Fruit fly (Drosophila melanogaster) whole organism, embryonic: Measurements from ENCODE around the gene Ids.

ENCODE experiments used
- Bdp1 ChIP-seq: fragments of 200-800 bp; sonication (Bioruptor generic); optimal IDR thresholded peaks from 3 replicates; lab custom pipeline; 2016; ENCODE audit warnings: missing biosample characterization, missing genetic modification characterization
- CG11695 ChIP-seq: fragments of 200-800 bp; sonication (Bioruptor generic); IDR thresholded peaks from 3 replicates; pipeline ENCODE4 v1.3.6; 2022; ENCODE audit warnings: missing biosample characterization, missing genetic modification characterization
- CG11723 ChIP-seq: fragments of 200-800 bp; sonication (Bioruptor generic); optimal IDR thresholded peaks from 2 replicates; lab custom pipeline; 2017; ENCODE audit warnings: missing biosample characterization, mild to moderate bottlenecking, missing genetic modification characterization
- CG12942 ChIP-seq: fragments of 200-800 bp; sonication (Bioruptor generic); optimal IDR thresholded peaks from 3 replicates; lab custom pipeline; 2016; ENCODE audit warnings: missing biosample characterization, missing genetic modification characterization
- CG13287 ChIP-seq: fragments of 200-800 bp; sonication (Bioruptor generic); IDR thresholded peaks from 2 replicates; pipeline ENCODE4 v1.3.6; 2022; ENCODE audit warnings: missing biosample characterization, missing genetic modification characterization; ENCODE audit not compliant: partially characterized antibody
- CG15601 ChIP-seq: fragments of 200-800 bp; sonication (Bioruptor generic); optimal IDR thresholded peaks from 3 replicates; lab custom pipeline; 2019; ENCODE audit warnings: missing biosample characterization, mild to moderate bottlenecking, missing genetic modification characterization, moderate library complexity
- CG1647 ChIP-seq: fragments of 200-800 bp; sonication (Bioruptor generic); optimal IDR thresholded peaks from 3 replicates; lab custom pipeline; 2016; ENCODE audit warnings: missing biosample characterization, missing genetic modification characterization
- CG16815 ChIP-seq: fragments of 200-800 bp; sonication (Bioruptor generic); optimal IDR thresholded peaks from 3 replicates; lab custom pipeline; 2017; ENCODE audit warnings: missing biosample characterization, mild to moderate bottlenecking, missing genetic modification characterization
- CG17802 ChIP-seq: fragments of 200-800 bp; sonication (Bioruptor generic); optimal IDR thresholded peaks from 2 replicates; lab custom pipeline; 2018; ENCODE audit warnings: missing biosample characterization, mild to moderate bottlenecking, missing genetic modification characterization, moderate library complexity
- CG2199 ChIP-seq: fragments of 200-800 bp; sonication (Bioruptor generic); IDR thresholded peaks from 3 replicates; pipeline ENCODE4 v1.3.6; 2022; ENCODE audit warnings: missing biosample characterization, missing genetic modification characterization
- CG3163 ChIP-seq: fragments of 200-800 bp; sonication (Bioruptor generic); optimal IDR thresholded peaks from 3 replicates; lab custom pipeline; 2016; ENCODE audit warnings: missing biosample characterization, missing genetic modification characterization
- CG42726 ChIP-seq: fragments of 200-800 bp; sonication (Bioruptor generic); IDR thresholded peaks from 2 replicates; pipeline ENCODE4 v1.3.6; 2022; ENCODE audit warnings: missing biosample characterization, missing genetic modification characterization; ENCODE audit not compliant: partially characterized antibody
- CG4617 ChIP-seq: fragments of 200-800 bp; sonication (Bioruptor generic); optimal IDR thresholded peaks from 3 replicates; lab custom pipeline; 2016; ENCODE audit warnings: missing biosample characterization, missing genetic modification characterization, borderline replicate concordance
- CG6175 ChIP-seq: fragments of 200-800 bp; sonication (Bioruptor generic); IDR thresholded peaks from 3 replicates; pipeline ENCODE4 v1.3.6; 2022; ENCODE audit warnings: missing biosample characterization, missing genetic modification characterization
- CG6272 ChIP-seq: fragments of 200-800 bp; sonication (Bioruptor generic); IDR thresholded peaks from 2 replicates; pipeline ENCODE4 v1.3.6; 2022; ENCODE audit warnings: missing biosample characterization, missing genetic modification characterization
- CG8924 ChIP-seq: fragments of 200-800 bp; optimal IDR thresholded peaks from 3 replicates; lab custom pipeline; 2019; ENCODE audit warnings: missing biosample characterization, mild to moderate bottlenecking, missing genetic modification characterization, moderate library complexity
- CG9932 ChIP-seq: fragments of 200-800 bp; sonication (Bioruptor generic); IDR thresholded peaks from 2 replicates; pipeline ENCODE4 v1.3.6; 2022; ENCODE audit warnings: missing biosample characterization, missing genetic modification characterization
- D19A ChIP-seq: fragments of 200-800 bp; optimal IDR thresholded peaks from 3 replicates; lab custom pipeline; 2019; ENCODE audit warnings: missing biosample characterization, mild to moderate bottlenecking, missing genetic modification characterization, moderate library complexity
- Doc3 ChIP-seq: fragments of 200-800 bp; sonication (Bioruptor generic); IDR thresholded peaks from 3 replicates; pipeline ENCODE4 v1.3.6; 2022; ENCODE audit warnings: missing biosample characterization, missing genetic modification characterization; ENCODE audit not compliant: partially characterized antibody
- Dp ChIP-seq: fragments of 200-800 bp; sonication (Bioruptor generic); optimal IDR thresholded peaks from 2 replicates; lab custom pipeline; 2018; ENCODE audit warnings: missing biosample characterization, mild to moderate bottlenecking, missing genetic modification characterization, moderate library complexity
- Elba2 ChIP-seq: fragments of 200-800 bp; sonication (Bioruptor generic); optimal IDR thresholded peaks from 3 replicates; lab custom pipeline; 2016; ENCODE audit warnings: missing biosample characterization, missing genetic modification characterization
- Ets65A ChIP-seq: fragments of 200-800 bp; sonication (Bioruptor generic); peaks from one replicate; lab custom pipeline; 2016; ENCODE audit warnings: missing biosample characterization, missing genetic modification characterization
- GATAe ChIP-seq: fragments of 200-800 bp; sonication (Bioruptor generic); conservative IDR thresholded peaks from 2 replicates; pipeline ENCODE4 v1.3.6; 2022; ENCODE audit warnings: missing biosample characterization, missing genetic modification characterization
- H2.0 ChIP-seq: fragments of 200-800 bp; sonication (Bioruptor generic); IDR thresholded peaks from 2 replicates; pipeline ENCODE4 v1.3.6; 2022; ENCODE audit warnings: missing biosample characterization, missing genetic modification characterization
- Hr3 ChIP-seq: fragments of 200-800 bp; sonication (Bioruptor generic); optimal IDR thresholded peaks from 3 replicates; lab custom pipeline; 2016; ENCODE audit warnings: missing biosample characterization, missing genetic modification characterization
- Hr78 ChIP-seq, 2 experiments: fragments of 200-800 bp in 1 of 2; fragments of >200 bp in 1 of 2; sonication (Bioruptor generic) in 1 of 2; optimal IDR thresholded peaks; 2 replicates each; lab custom pipeline; 2017 to 2019; ENCODE audit warnings: missing biosample characterization in 2 of 2, missing genetic modification characterization in 2 of 2, mild to moderate bottlenecking in 1 of 2, moderate library complexity in 1 of 2
- Kr ChIP-seq: fragments of 200-800 bp; sonication (Bioruptor generic); optimal IDR thresholded peaks from 2 replicates; lab custom pipeline; 2017; ENCODE audit warnings: missing biosample characterization, mild to moderate bottlenecking, missing genetic modification characterization
- NK7.1 ChIP-seq: fragments of 200-800 bp; sonication (Bioruptor generic); optimal IDR thresholded peaks from 3 replicates; lab custom pipeline; 2016; ENCODE audit warnings: missing biosample characterization, missing genetic modification characterization
- Ravus ChIP-seq: fragments of 200-800 bp; sonication (Bioruptor generic); IDR thresholded peaks from 2 replicates; pipeline ENCODE4 v1.3.6; 2022; ENCODE audit warnings: missing biosample characterization, missing genetic modification characterization
- Rfx ChIP-seq: fragments of 200-800 bp; sonication (Bioruptor generic); IDR thresholded peaks from 2 replicates; pipeline ENCODE4 v1.3.6; 2022; ENCODE audit warnings: missing biosample characterization, missing genetic modification characterization
- Sox102F ChIP-seq: fragments of 200-800 bp; sonication (Bioruptor generic); optimal IDR thresholded peaks from 2 replicates; lab custom pipeline; 2018; ENCODE audit warnings: missing biosample characterization, mild to moderate bottlenecking, missing genetic modification characterization, moderate library complexity
- Sry-β ChIP-seq: fragments of 200-800 bp; sonication (Bioruptor generic); optimal IDR thresholded peaks from 2 replicates; lab custom pipeline; 2018; ENCODE audit warnings: missing biosample characterization, mild to moderate bottlenecking, missing genetic modification characterization, moderate library complexity
- Vsx1 ChIP-seq: fragments of 200-800 bp; sonication (Bioruptor generic); optimal IDR thresholded peaks from 2 replicates; lab custom pipeline; 2017; ENCODE audit warnings: missing biosample characterization, mild to moderate bottlenecking, missing genetic modification characterization, missing genetic modification reagents
- Xbp1 ChIP-seq: fragments of 200-800 bp; sonication (Bioruptor generic); optimal IDR thresholded peaks from 3 replicates; lab custom pipeline; 2016; ENCODE audit warnings: missing biosample characterization, mild to moderate bottlenecking, missing genetic modification characterization
- abd-A ChIP-seq: fragments of 200-800 bp; sonication (Bioruptor generic); optimal IDR thresholded peaks from 3 replicates; lab custom pipeline; 2019; ENCODE audit warnings: missing biosample characterization, mild to moderate bottlenecking, missing genetic modification characterization, moderate library complexity
- amos ChIP-seq: fragments of 200-800 bp; sonication (Bioruptor generic); IDR thresholded peaks from 2 replicates; pipeline ENCODE4 v1.3.6; 2022; ENCODE audit warnings: missing biosample characterization, missing genetic modification characterization; ENCODE audit not compliant: partially characterized antibody
- crp ChIP-seq, 2 experiments: fragments of 200-800 bp; sonication (Bioruptor generic); optimal IDR thresholded peaks; 2 replicates in 1 of 2; 3 replicates in 1 of 2; lab custom pipeline; 2017; ENCODE audit warnings: missing biosample characterization in 2 of 2, missing genetic modification characterization in 2 of 2, mild to moderate bottlenecking in 1 of 2, moderate library complexity in 1 of 2
- disco-r ChIP-seq: fragments of 200-800 bp; sonication (Bioruptor generic); optimal IDR thresholded peaks from 2 replicates; lab custom pipeline; 2016; ENCODE audit warnings: missing biosample characterization, missing genetic modification characterization
- gem ChIP-seq: fragments of 200-800 bp; sonication (Bioruptor generic); optimal IDR thresholded peaks from 2 replicates; lab custom pipeline; 2019; ENCODE audit warnings: missing biosample characterization, mild to moderate bottlenecking, missing genetic modification characterization, moderate library complexity
- grn ChIP-seq: fragments of 200-800 bp; sonication (Bioruptor generic); optimal IDR thresholded peaks from 3 replicates; lab custom pipeline; 2017; ENCODE audit warnings: missing biosample characterization, missing genetic modification characterization
- jumu ChIP-seq: fragments of 200-800 bp; sonication (Bioruptor generic); optimal IDR thresholded peaks from 3 replicates; lab custom pipeline; 2016; ENCODE audit warnings: missing biosample characterization, missing genetic modification characterization
- lmd ChIP-seq: fragments of 200-800 bp; sonication (Bioruptor generic); IDR thresholded peaks from 2 replicates; pipeline ENCODE4 v1.3.6; 2022; ENCODE audit warnings: missing biosample characterization, missing genetic modification characterization
- luna ChIP-seq: fragments of 200-800 bp; sonication (Bioruptor generic); optimal IDR thresholded peaks from 2 replicates; lab custom pipeline; 2016; ENCODE audit warnings: missing biosample characterization, missing genetic modification characterization
- nau ChIP-seq: fragments of 200-800 bp; sonication (Bioruptor generic); optimal IDR thresholded peaks from 3 replicates; lab custom pipeline; 2017; ENCODE audit warnings: missing biosample characterization, mild to moderate bottlenecking, missing genetic modification characterization, missing genetic modification reagents
- pan ChIP-seq, 4 experiments: fragments of >200 bp in 3 of 4; fragments of 200-800 bp in 1 of 4; sonication (Bioruptor generic) in 1 of 4; optimal IDR thresholded peaks in 3 of 4; IDR thresholded peaks in 1 of 4; 2 replicates each; pipeline versions ENCODE4 v1.3.6 to Lab custom; 2017 to 2022; ENCODE audit warnings: missing biosample characterization in 2 of 4, missing genetic modification characterization in 2 of 4, mixed read lengths in 1 of 4
- pb ChIP-seq: fragments of 200-800 bp; sonication (Bioruptor generic); optimal IDR thresholded peaks from 3 replicates; lab custom pipeline; 2016; ENCODE audit warnings: missing biosample characterization, missing genetic modification characterization
- run ChIP-seq: fragments of 200-800 bp; sonication (Bioruptor generic); optimal IDR thresholded peaks from 3 replicates; lab custom pipeline; 2018; ENCODE audit warnings: missing biosample characterization, mild to moderate bottlenecking, missing genetic modification characterization
- salm ChIP-seq: fragments of 200-800 bp; sonication (Bioruptor generic); optimal IDR thresholded peaks from 2 replicates; lab custom pipeline; 2018; ENCODE audit warnings: missing biosample characterization, mild to moderate bottlenecking, missing genetic modification characterization
- twi ChIP-seq: fragments of 200-800 bp; optimal IDR thresholded peaks from 2 replicates; lab custom pipeline; 2019; ENCODE audit warnings: missing biosample characterization, mild to moderate bottlenecking, missing genetic modification characterization, moderate library complexity
- usp ChIP-seq: fragments of >200 bp; optimal IDR thresholded peaks from 2 replicates; lab custom pipeline; 2017; ENCODE audit warnings: missing biosample characterization, missing genetic modification characterization

Ids gene

dm6 chr3L:3396056-3396455 lies 18.0 kb downstream of the Ids start (continued):
- TF ChIP-seq Rfx (GFP tag; lab: Robert Waterston, UW) (0 out of 2 replicates have a peak, but pooled peaks have one; percentile 21), Xbp1 (GFP tag; lab: Kevin White, UChicago) (peak; percentile 86), grn (GFP tag; lab: Kevin White, UChicago) (peak; percentile 37), H2.0 (peak; percentile 72), CG2199 (GFP tag; lab: Robert Waterston, UW) (0 out of 3 replicates have a peak, but pooled peaks have one; percentile 55), pan (optimal IDR thresholded peaks at IDR 0.05; lab: Kevin White, UChicago) (no peak), pan (GFP tag; optimal IDR thresholded peaks at IDR 0.05 in 1 of 2, IDR thresholded peaks at IDR 0.05 in 1 of 2) (peak in 1 of 2 experiments; percentile 70), usp (GFP tag; lab: Kevin White, UChicago) (no peak), Kr (peak; percentile 77), run (peak; percentile 69), jumu (peak; percentile 63), pb (GFP tag; lab: Kevin White, UChicago) (peak; percentile 26), salm (tag; lab: Kevin White, UChicago) (peak; percentile 83), CG4617 (GFP tag; lab: Kevin White, UChicago) (peak; percentile 54), Doc3 (no peak), D19A (tag; lab: Kevin White, UChicago) (peak; percentile 90), disco-r (GFP tag; lab: Kevin White, UChicago) (peak; percentile 48), Hr3 (GFP tag; lab: Kevin White, UChicago) (peak; percentile 84), CG1647 (GFP tag; lab: Kevin White, UChicago) (peak; percentile 63), Ravus (GFP tag; lab: Robert Waterston, UW) (no peak), Bdp1 (GFP tag; lab: Kevin White, UChicago) (peak; percentile 68), CG11695 (GFP tag; lab: Robert Waterston, UW) (peak; percentile 75; the same call in 2 of the 3 replicates), nau (peak; percentile 51), CG8924 (tag; lab: Kevin White, UChicago) (peak; percentile 93), Ets65A (GFP tag; lab: Kevin White, UChicago) (peak; percentile 94), CG42726 (GFP tag; lab: Robert Waterston, UW) (no peak), Sry-β (GFP tag; lab: Kevin White, UChicago) (peak; percentile 69), amos (GFP tag; lab: Robert Waterston, UW) (no peak), CG3163 (GFP tag; lab: Kevin White, UChicago) (no peak), twi (tag; lab: Kevin White, UChicago) (peak; percentile 90), CG13287 (GFP tag; lab: Robert Waterston, UW) (no peak), luna (no peak), CG15601 (tag; lab: Kevin White, UChicago) (peak; percentile 97), CG6175 (no peak), NK7.1 (peak; percentile 64), Sox102F (GFP tag; lab: Kevin White, UChicago) (peak; percentile 93), lmd (GFP tag; lab: Robert Waterston, UW) (peak; percentile 77), gem (peak; percentile 94), Dp (GFP tag; lab: Kevin White, UChicago) (no peak), CG9932 (GFP tag; lab: Robert Waterston, UW) (no peak), GATAe (GFP tag; lab: Robert Waterston, UW) (no peak), Hr78 (GFP tag; optimal IDR thresholded peaks at IDR 0.05; lab: Kevin White, UChicago) (peak in 1 of 2 experiments; percentile 86), CG6272 (GFP tag; lab: Robert Waterston, UW) (peak; percentile 69), abd-A (tag; lab: Kevin White, UChicago) (peak; percentile 29), Vsx1 (GFP tag; lab: Kevin White, UChicago) (peak; percentile 71), CG12942 (GFP tag; lab: Kevin White, UChicago) (peak; percentile 53), CG11723 (GFP tag; lab: Kevin White, UChicago) (peak; percentile 84), CG16815 (GFP tag; lab: Kevin White, UChicago) (peak; percentile 85), CG17802 (tag; lab: Kevin White, UChicago) (peak; percentile 81), crp (GFP tag; optimal IDR thresholded peaks at IDR 0.05; lab: Kevin White, UChicago) (peak in 1 of 2 experiments; percentile 38), Elba2 (GFP tag; lab: Kevin White, UChicago) (no peak)
